Worm (Caenorhabditis elegans) whole organism, young adult: ENCODE data around the gene exc-13.

Experiments
- F10E7.11 ChIP-seq: sonication (generic microtip); optimal IDR thresholded peaks from 2 replicates; lab custom pipeline; 2017; ENCODE audit warnings: mild to moderate bottlenecking, missing genetic modification characterization, moderate library complexity, missing compliant biosample characterization
- T07F8.4 ChIP-seq: sonication (generic microtip); optimal IDR thresholded peaks from 2 replicates; lab custom pipeline; 2016; ENCODE audit warnings: mild to moderate bottlenecking, missing genetic modification characterization, moderate library complexity, missing compliant biosample characterization
- cebp-1 ChIP-seq, 2 experiments: fragments of 200-800 bp in 1 of 2; sonication (Bioruptor generic) in 1 of 2; sonication (generic microtip) in 1 of 2; IDR thresholded peaks in 1 of 2; optimal IDR thresholded peaks in 1 of 2; 2 replicates each; pipeline versions ENCODE4 v1.3.6 to Lab custom; 2017 to 2022; ENCODE audit warnings: missing compliant biosample characterization in 2 of 2, missing genetic modification characterization in 2 of 2, mild to moderate bottlenecking in 1 of 2, missing genetic modification reagents in 1 of 2, moderate library complexity in 1 of 2
- egl-18 ChIP-seq: fragments of 200-800 bp; sonication (Bioruptor generic); IDR thresholded peaks from 2 replicates; pipeline ENCODE4 v1.3.6; 2022; ENCODE audit warnings: missing genetic modification reagents, missing genetic modification characterization, missing compliant biosample characterization
- nhr-179 ChIP-seq: sonication (generic microtip); optimal IDR thresholded peaks from 2 replicates; lab custom pipeline; 2016; ENCODE audit warnings: mild to moderate bottlenecking, missing genetic modification characterization, missing compliant biosample characterization
- repo-1 ChIP-seq: sonication (generic microtip); optimal IDR thresholded peaks from 2 replicates; lab custom pipeline; 2017; ENCODE audit warnings: mild to moderate bottlenecking, missing genetic modification characterization, missing compliant biosample characterization
- unc-130 ChIP-seq: sonication (generic microtip); optimal IDR thresholded peaks from 2 replicates; lab custom pipeline; 2016; ENCODE audit warnings: missing genetic modification reagents, missing genetic modification characterization, missing compliant biosample characterization

- TF ChIP-seq egl-18 (GFP tag; lab: Robert Waterston, UW), result no peak
- TF ChIP-seq T07F8.4, result no peak
- TF ChIP-seq cebp-1 (GFP tag; IDR thresholded peaks at IDR 0.05; lab: Robert Waterston, UW), result no peak
- no peak for TF ChIP-seq cebp-1 (tag; optimal IDR thresholded peaks at IDR 0.05; lab: Kevin White, UChicago)
- no peak for TF ChIP-seq repo-1 (tag; lab: Kevin White, UChicago)
- TF ChIP-seq nhr-179 (tag; lab: Kevin White, UChicago), result no peak
- no peak for TF ChIP-seq F10E7.11 (tag; lab: Kevin White, UChicago)
- TF ChIP-seq unc-130 (GFP tag; lab: Kevin White, UChicago), result no peak
These were observed 35.0 kb downstream of the exc-13 start, which contains the start of gene cnc-9 for ce11 chrV:7400095-7400494.
